1 fruit fly cellular context compared by ENCODE assay signal in the genomic region with DNA sequence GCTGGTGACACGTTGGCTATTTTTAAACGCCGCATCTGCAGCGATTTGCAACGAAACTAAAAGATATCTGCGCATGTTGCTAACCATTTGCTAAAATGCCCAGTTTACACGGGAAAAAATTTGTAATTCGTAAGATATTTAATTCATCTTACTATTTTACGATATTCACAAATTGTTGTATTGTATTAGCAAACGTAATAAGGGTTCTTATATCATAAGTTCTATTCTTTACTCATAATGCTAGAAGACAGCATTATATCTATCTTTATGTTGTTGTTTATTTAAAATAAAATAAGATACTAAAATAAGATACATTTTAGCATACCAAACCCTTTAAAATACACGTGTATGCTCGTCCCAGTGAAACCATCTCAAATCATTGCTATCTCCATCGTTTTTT.
TF ChIP-seq lines count a peak whose summit lies in the region.

No protein-coding gene starts in this region.

TF ChIP-seq in whole organism, prepupa, 60 proteins besides CTCF, POLR2A, EP300 and RAD21 (continued from another document):
- no peak for TF ChIP-seq topi (GFP tag; optimal IDR thresholded peaks at IDR 0.05; lab: Kevin White, UChicago)
- TF ChIP-seq Lpt (GFP tag; optimal IDR thresholded peaks at IDR 0.05; lab: Kevin White, UChicago) = no peak
- no peak for TF ChIP-seq OdsH (GFP tag; optimal IDR thresholded peaks at IDR 0.05; lab: Kevin White, UChicago)
- peak; percentile 49 for TF ChIP-seq Hr4 (GFP tag; optimal IDR thresholded peaks at IDR 0.05; lab: Kevin White, UChicago)
- TF ChIP-seq Gug (GFP tag; IDR thresholded peaks at IDR 0.05; lab: Robert Waterston, UW) = no peak
- peak; percentile 32 for TF ChIP-seq svp (GFP tag; lab: Kevin White, UChicago)
- TF ChIP-seq CG3919 (GFP tag; optimal IDR thresholded peaks at IDR 0.05; lab: Kevin White, UChicago) = peak; percentile 5
